Fruit fly (Drosophila melanogaster) whole organism, embryonic: ENCODE measurements around the gene Cp18.

Experiments used
- ATbp ChIP-seq: fragments of 200-800 bp; sonication (Bioruptor generic); optimal IDR thresholded peaks from 2 replicates; lab custom pipeline; 2017; ENCODE audit warnings: missing biosample characterization, mild to moderate bottlenecking, missing genetic modification characterization, missing genetic modification reagents
- CG10431 ChIP-seq: fragments of 200-800 bp; sonication (Bioruptor generic); optimal IDR thresholded peaks from 3 replicates; lab custom pipeline; 2018; ENCODE audit warnings: missing biosample characterization, mild to moderate bottlenecking, missing genetic modification characterization
- CG10654 ChIP-seq: fragments of 200-800 bp; sonication (Bioruptor generic); optimal IDR thresholded peaks from 2 replicates; lab custom pipeline; 2016; ENCODE audit warnings: missing biosample characterization, missing genetic modification characterization
- CG12071 ChIP-seq: fragments of 200-800 bp; sonication (Bioruptor generic); optimal IDR thresholded peaks from 3 replicates; lab custom pipeline; 2018; ENCODE audit warnings: missing biosample characterization, mild to moderate bottlenecking, missing genetic modification characterization
- CG13287 ChIP-seq: fragments of 200-800 bp; sonication (Bioruptor generic); IDR thresholded peaks from 2 replicates; pipeline ENCODE4 v1.3.6; 2022; ENCODE audit warnings: missing biosample characterization, missing genetic modification characterization; ENCODE audit not compliant: partially characterized antibody
- CG13775 ChIP-seq: fragments of 200-800 bp; sonication (Bioruptor generic); optimal IDR thresholded peaks from 3 replicates; lab custom pipeline; 2017; ENCODE audit warnings: missing biosample characterization, mild to moderate bottlenecking, missing genetic modification characterization
- CG14014 ChIP-seq: fragments of 200-800 bp; sonication (Bioruptor generic); IDR thresholded peaks from 2 replicates; pipeline ENCODE4 v1.3.6; 2022; ENCODE audit warnings: missing biosample characterization, missing genetic modification characterization
- CG1529 ChIP-seq: fragments of 200-800 bp; sonication (Bioruptor generic); optimal IDR thresholded peaks from 3 replicates; lab custom pipeline; 2018; ENCODE audit warnings: missing biosample characterization, missing genetic modification characterization
- CG15601 ChIP-seq: fragments of 200-800 bp; sonication (Bioruptor generic); optimal IDR thresholded peaks from 3 replicates; lab custom pipeline; 2019; ENCODE audit warnings: missing biosample characterization, mild to moderate bottlenecking, missing genetic modification characterization, moderate library complexity
- CG17568 ChIP-seq: fragments of 200-800 bp; sonication (Bioruptor generic); optimal IDR thresholded peaks from 2 replicates; lab custom pipeline; 2018; ENCODE audit warnings: missing biosample characterization, mild to moderate bottlenecking, missing genetic modification characterization, moderate library complexity
- CG18619 ChIP-seq: fragments of 200-800 bp; sonication (Bioruptor generic); optimal IDR thresholded peaks from 3 replicates; lab custom pipeline; 2017; ENCODE audit warnings: missing biosample characterization, mild to moderate bottlenecking, missing genetic modification characterization
- CG30403 ChIP-seq: fragments of 200-800 bp; sonication (Bioruptor generic); optimal IDR thresholded peaks from 3 replicates; lab custom pipeline; 2016; ENCODE audit warnings: missing biosample characterization, missing genetic modification characterization
- CG32532 ChIP-seq: fragments of 200-800 bp; sonication (Bioruptor generic); IDR thresholded peaks from 2 replicates; pipeline ENCODE4 v1.3.6; 2022; ENCODE audit warnings: missing biosample characterization, missing genetic modification characterization
- CG34224 ChIP-seq: fragments of 200-800 bp; sonication (Bioruptor generic); IDR thresholded peaks from 3 replicates; pipeline ENCODE4 v1.3.6; 2022; ENCODE audit warnings: missing biosample characterization, missing genetic modification characterization; ENCODE audit not compliant: partially characterized antibody
- CG34376 ChIP-seq: fragments of 200-800 bp; sonication (Bioruptor generic); optimal IDR thresholded peaks from 2 replicates; lab custom pipeline; 2018; ENCODE audit warnings: missing biosample characterization, mild to moderate bottlenecking, missing genetic modification characterization
- CG43689 ChIP-seq: fragments of 200-800 bp; sonication (Bioruptor generic); IDR thresholded peaks from 2 replicates; pipeline ENCODE4 v1.3.6; 2022; ENCODE audit warnings: missing biosample characterization, missing genetic modification characterization
- CG4404 ChIP-seq: fragments of 200-800 bp; sonication (Bioruptor generic); IDR thresholded peaks from 2 replicates; pipeline ENCODE4 v1.3.6; 2022; ENCODE audit warnings: missing biosample characterization, missing genetic modification characterization
- CG5953 ChIP-seq: fragments of 200-800 bp; sonication (Bioruptor generic); IDR thresholded peaks from 2 replicates; pipeline ENCODE4 v1.3.6; 2022; ENCODE audit warnings: missing biosample characterization, missing genetic modification characterization
- CG6254 ChIP-seq: fragments of 200-800 bp; sonication (Bioruptor generic); optimal IDR thresholded peaks from 3 replicates; lab custom pipeline; 2017; ENCODE audit warnings: mild to moderate bottlenecking, missing biosample characterization, missing genetic modification reagents, missing genetic modification characterization
- CG6813 ChIP-seq: fragments of 200-800 bp; sonication (Bioruptor generic); optimal IDR thresholded peaks from 2 replicates; lab custom pipeline; 2017; ENCODE audit warnings: missing biosample characterization, missing genetic modification characterization, mild to moderate bottlenecking, moderate library complexity, missing genetic modification reagents
- CHES-1-like ChIP-seq: fragments of 200-800 bp; sonication (Bioruptor generic); optimal IDR thresholded peaks from 2 replicates; lab custom pipeline; 2016; ENCODE audit warnings: missing biosample characterization, missing genetic modification characterization
- Deaf1 ChIP-seq: fragments of 200-800 bp; optimal IDR thresholded peaks from 3 replicates; lab custom pipeline; 2019; ENCODE audit warnings: missing biosample characterization, mild to moderate bottlenecking, missing genetic modification characterization, moderate library complexity
- Dek ChIP-seq: fragments of 200-800 bp; sonication (Bioruptor generic); optimal IDR thresholded peaks from 3 replicates; lab custom pipeline; 2019; ENCODE audit warnings: missing biosample characterization, mild to moderate bottlenecking, missing genetic modification characterization, moderate library complexity
- Hey ChIP-seq: fragments of 200-800 bp; sonication (Bioruptor generic); optimal IDR thresholded peaks from 3 replicates; lab custom pipeline; 2018; ENCODE audit warnings: missing biosample characterization, mild to moderate bottlenecking, missing genetic modification characterization
- Hmr ChIP-seq: fragments of 200-800 bp; sonication (Bioruptor generic); optimal IDR thresholded peaks from 3 replicates; lab custom pipeline; 2017; ENCODE audit warnings: mild to moderate bottlenecking, missing biosample characterization, missing genetic modification reagents, missing genetic modification characterization
- Max ChIP-seq: fragments of 200-800 bp; sonication (Bioruptor generic); optimal IDR thresholded peaks from 2 replicates; lab custom pipeline; 2016; ENCODE audit warnings: missing biosample characterization, mild to moderate bottlenecking, missing genetic modification characterization
- PHDP ChIP-seq: fragments of 200-800 bp; sonication (Bioruptor generic); optimal IDR thresholded peaks from 3 replicates; lab custom pipeline; 2018; ENCODE audit warnings: missing biosample characterization, mild to moderate bottlenecking, missing genetic modification characterization, moderate library complexity
- Sox102F ChIP-seq: fragments of 200-800 bp; sonication (Bioruptor generic); optimal IDR thresholded peaks from 2 replicates; lab custom pipeline; 2018; ENCODE audit warnings: missing biosample characterization, mild to moderate bottlenecking, missing genetic modification characterization, moderate library complexity
- TFAM ChIP-seq: fragments of 200-800 bp; sonication (Bioruptor generic); optimal IDR thresholded peaks from 2 replicates; lab custom pipeline; 2017; ENCODE audit warnings: missing biosample characterization, missing genetic modification characterization, inconsistent platforms
- Trl ChIP-seq, 3 experiments: fragments of >200 bp in 2 of 3; fragments of 200-800 bp in 1 of 3; sonication (Bioruptor generic) in 1 of 3; optimal IDR thresholded peaks; 2 replicates in 1 of 3; 3 replicates in 2 of 3; lab custom pipeline; 2016 to 2017; ENCODE audit warnings: missing biosample characterization in 1 of 3, missing genetic modification characterization in 1 of 3
- ash1 ChIP-seq: fragments of 200-800 bp; sonication (Bioruptor generic); optimal IDR thresholded peaks from 2 replicates; lab custom pipeline; 2018; ENCODE audit warnings: missing biosample characterization, mild to moderate bottlenecking, missing genetic modification characterization
- dimm ChIP-seq: fragments of 200-800 bp; sonication (Bioruptor generic); IDR thresholded peaks from 2 replicates; pipeline ENCODE4 v1.3.6; 2022; ENCODE audit warnings: missing biosample characterization, missing genetic modification characterization
- dmrt11E ChIP-seq: fragments of 200-800 bp; sonication (Bioruptor generic); optimal IDR thresholded peaks from 3 replicates; lab custom pipeline; 2018; ENCODE audit warnings: missing biosample characterization, mild to moderate bottlenecking, missing genetic modification characterization, moderate library complexity
- dysf ChIP-seq: fragments of 200-800 bp; sonication (Bioruptor generic); IDR thresholded peaks from 3 replicates; pipeline ENCODE4 v1.3.6; 2022; ENCODE audit warnings: missing biosample characterization, missing genetic modification characterization
- fru ChIP-seq: fragments of >200 bp; optimal IDR thresholded peaks from 2 replicates; lab custom pipeline; 2017
- gfzf ChIP-seq: fragments of 200-800 bp; sonication (Bioruptor generic); optimal IDR thresholded peaks from 2 replicates; lab custom pipeline; 2016; ENCODE audit warnings: missing biosample characterization, mild to moderate bottlenecking, missing genetic modification characterization, moderate library complexity
- insv ChIP-seq, 2 experiments: fragments of 200-800 bp; sonication (Bioruptor generic); optimal IDR thresholded peaks; 3 replicates each; lab custom pipeline; 2016 to 2018; ENCODE audit warnings: missing biosample characterization in 2 of 2, missing genetic modification characterization in 2 of 2
- luna ChIP-seq: fragments of 200-800 bp; sonication (Bioruptor generic); optimal IDR thresholded peaks from 2 replicates; lab custom pipeline; 2016; ENCODE audit warnings: missing biosample characterization, missing genetic modification characterization
- mam ChIP-seq: fragments of 200-800 bp; sonication (Bioruptor generic); optimal IDR thresholded peaks from 3 replicates; lab custom pipeline; 2016; ENCODE audit warnings: missing biosample characterization, missing genetic modification characterization
- oc ChIP-seq: fragments of 200-800 bp; sonication (Bioruptor generic); optimal IDR thresholded peaks from 2 replicates; lab custom pipeline; 2018; ENCODE audit warnings: missing biosample characterization, mild to moderate bottlenecking, missing genetic modification characterization, moderate library complexity
- otp ChIP-seq: fragments of 200-800 bp; sonication (Bioruptor generic); IDR thresholded peaks from 3 replicates; pipeline ENCODE4, ENCODE4 v1.3.6; 2022; ENCODE audit warnings: missing biosample characterization, missing genetic modification characterization
- pan ChIP-seq, 4 experiments: fragments of >200 bp in 3 of 4; fragments of 200-800 bp in 1 of 4; sonication (Bioruptor generic) in 1 of 4; optimal IDR thresholded peaks in 3 of 4; IDR thresholded peaks in 1 of 4; 2 replicates each; pipeline versions ENCODE4 v1.3.6 to Lab custom; 2017 to 2022; ENCODE audit warnings: missing biosample characterization in 2 of 4, missing genetic modification characterization in 2 of 4, mixed read lengths in 1 of 4
- phol ChIP-seq: fragments of 200-800 bp; sonication (Bioruptor generic); optimal IDR thresholded peaks from 3 replicates; lab custom pipeline; 2018; ENCODE audit warnings: missing biosample characterization, mild to moderate bottlenecking, missing genetic modification characterization, moderate library complexity
- prd ChIP-seq, 3 experiments: fragments of >200 bp in 2 of 3; fragments of 200-800 bp in 1 of 3; sonication (Bioruptor generic) in 1 of 3; optimal IDR thresholded peaks in 2 of 3; IDR thresholded peaks in 1 of 3; 2 replicates in 2 of 3; 3 replicates in 1 of 3; pipeline versions ENCODE4 v1.3.6 to Lab custom; 2017 to 2022; ENCODE audit warnings: missing biosample characterization in 1 of 3, missing genetic modification characterization in 1 of 3
- pum ChIP-seq: fragments of 200-800 bp; sonication (Bioruptor generic); optimal IDR thresholded peaks from 2 replicates; lab custom pipeline; 2016; ENCODE audit warnings: missing biosample characterization, missing genetic modification characterization
- so ChIP-seq: fragments of 200-800 bp; sonication (Bioruptor generic); IDR thresholded peaks from 3 replicates; pipeline ENCODE4 v1.3.6; 2022; ENCODE audit warnings: missing biosample characterization, missing genetic modification characterization
- tgo ChIP-seq: fragments of 200-800 bp; sonication (Bioruptor generic); IDR thresholded peaks from 3 replicates; pipeline ENCODE4 v1.3.6; 2022; ENCODE audit warnings: missing biosample characterization, missing genetic modification characterization
- twi ChIP-seq: fragments of 200-800 bp; optimal IDR thresholded peaks from 2 replicates; lab custom pipeline; 2019; ENCODE audit warnings: missing biosample characterization, mild to moderate bottlenecking, missing genetic modification characterization, moderate library complexity
- unpg ChIP-seq: fragments of 200-800 bp; sonication (Bioruptor generic); optimal IDR thresholded peaks from 3 replicates; lab custom pipeline; 2018; ENCODE audit warnings: missing biosample characterization, mild to moderate bottlenecking, missing genetic modification characterization, moderate library complexity

Cp18 gene

DNA sequence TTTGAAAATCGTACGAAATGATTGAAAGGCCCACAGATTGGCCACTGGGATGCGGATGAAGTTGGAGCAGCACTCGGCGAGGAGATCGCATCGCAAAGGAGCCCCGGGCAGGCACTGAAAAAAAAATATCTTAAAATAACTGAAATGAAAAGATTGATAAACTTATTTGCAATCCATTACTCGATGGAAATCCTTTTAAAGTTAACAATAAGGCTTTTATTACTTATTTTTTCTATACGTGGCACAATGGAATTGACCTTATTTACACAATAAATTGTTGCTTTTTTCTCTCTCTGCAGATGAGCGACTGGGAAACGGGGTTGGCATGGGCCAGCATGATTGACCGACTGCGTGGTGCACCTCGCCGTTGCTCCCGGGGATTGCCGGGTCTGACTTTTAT is 24.7 kb downstream of the Cp18 start (continued):
- no peak for TF ChIP-seq gfzf (GFP tag; lab: Kevin White, UChicago)
- no peak for TF ChIP-seq CG17568 (GFP tag; lab: Kevin White, UChicago)
- no peak for TF ChIP-seq CG34376 (GFP tag; lab: Kevin White, UChicago)
- no peak for TF ChIP-seq Hmr (GFP tag; lab: Kevin White, UChicago)
- no peak for TF ChIP-seq Dek (tag; lab: Kevin White, UChicago)
- no peak for TF ChIP-seq CHES-1-like (GFP tag; lab: Kevin White, UChicago)
- TF ChIP-seq Sox102F (GFP tag; lab: Kevin White, UChicago) = peak; percentile 85
- TF ChIP-seq CG10654 (GFP tag; lab: Kevin White, UChicago) = no peak
- no peak for TF ChIP-seq fru
- peak; percentile 70 for TF ChIP-seq phol (tag; lab: Kevin White, UChicago)
- 0 out of 2 replicates have a peak, but pooled peaks have one; percentile 23 for TF ChIP-seq CG14014
- no peak for TF ChIP-seq insv (GFP tag; optimal IDR thresholded peaks at IDR 0.05; lab: Kevin White, UChicago)
- TF ChIP-seq CG32532 (GFP tag; lab: Robert Waterston, UW) = no peak
- peak; percentile 59; the same call in 2 of the 3 replicates for TF ChIP-seq so (GFP tag; lab: Robert Waterston, UW)
- TF ChIP-seq pum (GFP tag; lab: Kevin White, UChicago) = peak; percentile 49
- TF ChIP-seq CG12071 (GFP tag; lab: Kevin White, UChicago) = peak; percentile 53
- TF ChIP-seq CG6254 (GFP tag; lab: Kevin White, UChicago) = peak; percentile 18
- peak; percentile 12 for TF ChIP-seq CG18619 (GFP tag; lab: Kevin White, UChicago)
- TF ChIP-seq CG10431 (GFP tag; lab: Kevin White, UChicago) = no peak
- peak; percentile 67 for TF ChIP-seq CG5953 (GFP tag; lab: Robert Waterston, UW)
- TF ChIP-seq otp (GFP tag; lab: Robert Waterston, UW) = peak; percentile 74; the same call in 2 of the 3 replicates
- no peak for TF ChIP-seq pan (optimal IDR thresholded peaks at IDR 0.05; lab: Kevin White, UChicago)
- peak in 1 of 2 experiments; percentile 72 for TF ChIP-seq pan (GFP tag; optimal IDR thresholded peaks at IDR 0.05 in 1 of 2, IDR thresholded peaks at IDR 0.05 in 1 of 2)
- no peak for TF ChIP-seq TFAM (GFP tag; lab: Kevin White, UChicago)
- no peak for TF ChIP-seq CG4404 (GFP tag; lab: Robert Waterston, UW)
- no peak for TF ChIP-seq Trl (optimal IDR thresholded peaks at IDR 0.05; lab: Kevin White, UChicago)
- no peak for TF ChIP-seq Trl (GFP tag; optimal IDR thresholded peaks at IDR 0.05; lab: Kevin White, UChicago)
- peak; percentile 52 for TF ChIP-seq CG1529 (GFP tag; lab: Kevin White, UChicago)
- TF ChIP-seq CG15601 (tag; lab: Kevin White, UChicago) = peak; percentile 28
- TF ChIP-seq ash1 = no peak
- no peak for TF ChIP-seq Max (GFP tag; lab: Kevin White, UChicago)
- TF ChIP-seq Deaf1 = no peak
- no peak for TF ChIP-seq prd (optimal IDR thresholded peaks at IDR 0.05; lab: Kevin White, UChicago)
- peak; percentile 48; the same call in 1 of the 3 replicates for TF ChIP-seq prd (GFP tag; IDR thresholded peaks at IDR 0.05; lab: Robert Waterston, UW)
- no peak for TF ChIP-seq CG34224 (GFP tag; lab: Robert Waterston, UW)
- no peak for TF ChIP-seq mam (GFP tag; lab: Kevin White, UChicago)
- TF ChIP-seq dysf (GFP tag; lab: Robert Waterston, UW) = peak; percentile 55; the same call in 1 of the 3 replicates
- TF ChIP-seq PHDP = peak; percentile 58
- peak; percentile 65 for TF ChIP-seq oc
- TF ChIP-seq CG30403 = peak; percentile 63
- peak; percentile 76 for TF ChIP-seq ATbp (GFP tag; lab: Kevin White, UChicago)
- no peak for TF ChIP-seq twi (tag; lab: Kevin White, UChicago)
- peak; percentile 5 for TF ChIP-seq CG13775 (GFP tag; lab: Kevin White, UChicago)
- TF ChIP-seq Hey = no peak
- TF ChIP-seq CG6813 (GFP tag; lab: Kevin White, UChicago) = peak; percentile 40
- peak; percentile 59 for TF ChIP-seq tgo (GFP tag; lab: Robert Waterston, UW)
- TF ChIP-seq dmrt11E (tag; lab: Kevin White, UChicago) = no peak
- TF ChIP-seq CG43689 = no peak
- no peak for TF ChIP-seq CG13287 (GFP tag; lab: Robert Waterston, UW)
- no peak for TF ChIP-seq luna (GFP tag; lab: Kevin White, UChicago)
- peak; percentile 62 for TF ChIP-seq unpg (GFP tag; lab: Kevin White, UChicago)
- no peak for TF ChIP-seq dimm (GFP tag; lab: Robert Waterston, UW)
